Worm (Caenorhabditis elegans): ENCODE data around the gene srx-130.

- TF ChIP-seq snpc-4 (GFP tag; optimal IDR thresholded peaks at IDR 0.05) (no peak), snpc-4 (tag; optimal IDR thresholded peaks at IDR 0.05) (no peak), let-526 (GFP tag; IDR thresholded peaks at IDR 0.05) (no peak), xnd-1 (tag; optimal IDR thresholded peaks at IDR 0.05) (no peak), snpc-1.3 (tag; optimal IDR thresholded peaks at IDR 0.05; ENCODE audit: insufficient read depth) (no peak), tlf-1 (GFP tag; optimal IDR thresholded peaks at IDR 0.05) (no peak), pha-4 (tag; optimal IDR thresholded peaks at IDR 0.05) (no peak), sea-2 (GFP tag; IDR thresholded peaks at IDR 0.05) (no peak), mel-28 (tag; optimal IDR thresholded peaks at IDR 0.05; ENCODE audit: borderline replicate concordance) (no peak)
Observed at ce11 chrV:13889516-13889915, 46.3 kb downstream of the srx-130 start, which contains the start of gene spp-12.
